Worm (Caenorhabditis elegans) whole organism, L4 larva: ENCODE measurements around the gene gyf-1.

Experiments
- dve-1 ChIP-seq: sonication (generic microtip); optimal IDR thresholded peaks from 2 replicates; lab custom pipeline; 2017; ENCODE audit warnings: antibody characterized with exemption, mild to moderate bottlenecking, missing genetic modification characterization, missing compliant biosample characterization; ENCODE audit not compliant: insufficient read depth
- hmg-1.1 ChIP-seq: fragments of 200-800 bp; sonication (Bioruptor generic); IDR thresholded peaks from 2 replicates; pipeline ENCODE4 v1.3.6; 2022; ENCODE audit warnings: missing genetic modification reagents, missing genetic modification characterization, missing compliant biosample characterization
- lin-13 ChIP-seq: fragments of 150-350 bp; optimal IDR thresholded peaks from 2 replicates; lab custom pipeline; 2014; ENCODE audit warnings: missing biosample characterization, missing genetic modification reagents, missing genetic modification characterization
- lir-3 ChIP-seq: sonication (generic microtip); optimal IDR thresholded peaks from 2 replicates; lab custom pipeline; 2016; ENCODE audit warnings: mild to moderate bottlenecking, missing genetic modification characterization, missing compliant biosample characterization
- snpc-4 ChIP-seq: fragments of 150-350 bp; optimal IDR thresholded peaks from 2 replicates; lab custom pipeline; 2014; ENCODE audit warnings: missing biosample characterization, missing genetic modification characterization
- ztf-11 ChIP-seq: fragments of 150-350 bp; optimal IDR thresholded peaks from 2 replicates; lab custom pipeline; 2014; ENCODE audit warnings: missing biosample characterization, missing genetic modification characterization

DNA sequence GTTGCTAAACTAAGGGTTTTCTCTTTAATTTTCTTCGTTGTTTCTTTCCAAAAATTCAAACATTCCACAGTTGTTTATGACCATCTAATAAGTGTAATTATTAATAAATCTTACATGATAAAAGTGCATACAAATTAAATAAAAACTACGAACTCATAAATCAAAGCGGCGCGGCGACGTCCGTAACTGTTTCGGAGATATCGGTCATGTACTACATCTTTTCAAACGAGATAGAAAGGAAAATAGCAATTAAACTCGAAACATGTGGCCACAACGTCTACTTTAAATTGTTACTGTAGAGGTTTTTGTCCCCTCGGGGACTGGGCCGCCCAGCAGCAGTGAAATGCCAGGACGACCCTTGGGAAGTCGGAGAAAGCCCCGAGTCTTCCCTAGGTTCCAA, 31.8 kb downstream of the gyf-1 start:
- TF ChIP-seq lir-3 (tag; lab: Kevin White, UChicago) (no peak), hmg-1.1 (GFP tag; lab: Robert Waterston, UW) (no peak), ztf-11 (no peak), lin-13 (GFP tag; lab: Kevin White, UChicago) (no peak), snpc-4 (no peak), dve-1 (tag; lab: Kevin White, UChicago) (no peak)
